Fruit fly (Drosophila melanogaster) whole organism, embryonic: ENCODE data around the gene Dus1.

Source experiments
- Atf-2 ChIP-seq: fragments of 200-800 bp; sonication (Bioruptor generic); optimal IDR thresholded peaks from 2 replicates; lab custom pipeline; 2016; ENCODE audit warnings: missing biosample characterization, missing genetic modification characterization
- CG1024 ChIP-seq: fragments of 200-800 bp; sonication (Bioruptor generic); IDR thresholded peaks from 2 replicates; pipeline ENCODE4 v1.3.6; 2022; ENCODE audit warnings: missing biosample characterization, missing genetic modification characterization
- CG11085 ChIP-seq: fragments of 200-800 bp; sonication (Bioruptor generic); IDR thresholded peaks from 2 replicates; pipeline ENCODE4 v1.3.6; 2022; ENCODE audit warnings: missing biosample characterization, missing genetic modification characterization
- CG12155 ChIP-seq: fragments of 200-800 bp; sonication (Bioruptor generic); optimal IDR thresholded peaks from 3 replicates; lab custom pipeline; 2016; ENCODE audit warnings: missing biosample characterization, missing genetic modification characterization
- CG12659 ChIP-seq: fragments of 200-800 bp; sonication (Bioruptor generic); optimal IDR thresholded peaks from 3 replicates; lab custom pipeline; 2017; ENCODE audit warnings: mild to moderate bottlenecking, missing biosample characterization, missing genetic modification reagents, missing genetic modification characterization
- CG14860 ChIP-seq: fragments of 200-800 bp; sonication (Bioruptor generic); IDR thresholded peaks from 3 replicates; pipeline ENCODE4 v1.3.6; 2022; ENCODE audit warnings: missing biosample characterization, missing genetic modification characterization; ENCODE audit not compliant: partially characterized antibody
- CG1602 ChIP-seq: fragments of 200-800 bp; sonication (Bioruptor generic); optimal IDR thresholded peaks from 3 replicates; lab custom pipeline; 2016; ENCODE audit warnings: missing biosample characterization, missing genetic modification characterization
- CG1832 ChIP-seq: fragments of 200-800 bp; sonication (Bioruptor generic); optimal IDR thresholded peaks from 2 replicates; lab custom pipeline; 2017; ENCODE audit warnings: missing biosample characterization, mild to moderate bottlenecking, missing genetic modification characterization, inconsistent platforms
- CG18619 ChIP-seq: fragments of 200-800 bp; sonication (Bioruptor generic); optimal IDR thresholded peaks from 3 replicates; lab custom pipeline; 2017; ENCODE audit warnings: missing biosample characterization, mild to moderate bottlenecking, missing genetic modification characterization
- CG18764 ChIP-seq: fragments of 200-800 bp; sonication (Bioruptor generic); optimal IDR thresholded peaks from 3 replicates; lab custom pipeline; 2016; ENCODE audit warnings: missing biosample characterization, missing genetic modification characterization
- CG2889 ChIP-seq: fragments of 200-800 bp; sonication (Bioruptor generic); IDR thresholded peaks from 3 replicates; pipeline ENCODE4 v1.3.6; 2022; ENCODE audit warnings: missing biosample characterization, missing genetic modification characterization
- CG31365 ChIP-seq: fragments of 200-800 bp; sonication (Bioruptor generic); optimal IDR thresholded peaks from 2 replicates; lab custom pipeline; 2018; ENCODE audit warnings: missing biosample characterization, mild to moderate bottlenecking, missing genetic modification characterization
- CG32532 ChIP-seq: fragments of 200-800 bp; sonication (Bioruptor generic); IDR thresholded peaks from 2 replicates; pipeline ENCODE4 v1.3.6; 2022; ENCODE audit warnings: missing biosample characterization, missing genetic modification characterization
- CG32772 ChIP-seq: fragments of 200-800 bp; sonication (Bioruptor generic); IDR thresholded peaks from 2 replicates; pipeline ENCODE4 v1.3.6; 2022; ENCODE audit warnings: missing biosample characterization, missing genetic modification characterization
- CG4820 ChIP-seq: fragments of 200-800 bp; sonication (Bioruptor generic); optimal IDR thresholded peaks from 3 replicates; lab custom pipeline; 2016; ENCODE audit warnings: missing biosample characterization, missing genetic modification characterization
- CG5953 ChIP-seq: fragments of 200-800 bp; sonication (Bioruptor generic); IDR thresholded peaks from 2 replicates; pipeline ENCODE4 v1.3.6; 2022; ENCODE audit warnings: missing biosample characterization, missing genetic modification characterization
- CG9437 ChIP-seq: fragments of 200-800 bp; sonication (Bioruptor generic); optimal IDR thresholded peaks from 2 replicates; lab custom pipeline; 2018; ENCODE audit warnings: missing biosample characterization, mild to moderate bottlenecking, missing genetic modification characterization
- CG9609 ChIP-seq: fragments of 200-800 bp; sonication (Bioruptor generic); optimal IDR thresholded peaks from 3 replicates; lab custom pipeline; 2016; ENCODE audit warnings: missing biosample characterization, missing genetic modification characterization
- Doc2 ChIP-seq: fragments of 200-800 bp; sonication (Bioruptor generic); IDR thresholded peaks from 2 replicates; pipeline ENCODE4 v1.3.6; 2022; ENCODE audit warnings: missing biosample characterization, missing genetic modification characterization
- Elba2 ChIP-seq: fragments of 200-800 bp; sonication (Bioruptor generic); optimal IDR thresholded peaks from 3 replicates; lab custom pipeline; 2016; ENCODE audit warnings: missing biosample characterization, missing genetic modification characterization
- HLH3B ChIP-seq: fragments of 200-800 bp; sonication (Bioruptor generic); IDR thresholded peaks from 2 replicates; pipeline ENCODE4 v1.3.6; 2022; ENCODE audit warnings: missing biosample characterization, missing genetic modification characterization
- Med ChIP-seq: fragments of 200-800 bp; sonication (Bioruptor generic); peaks from one replicate; lab custom pipeline; 2016; ENCODE audit warnings: missing biosample characterization, missing genetic modification characterization, mild to moderate bottlenecking, inconsistent platforms, moderate library complexity
- NfI ChIP-seq: fragments of 200-800 bp; sonication (Bioruptor generic); optimal IDR thresholded peaks from 3 replicates; lab custom pipeline; 2018; ENCODE audit warnings: missing biosample characterization, mild to moderate bottlenecking, missing genetic modification characterization, moderate library complexity
- Rx ChIP-seq: fragments of 200-800 bp; sonication (Bioruptor generic); IDR thresholded peaks from 2 replicates; pipeline ENCODE4 v1.3.6; 2022; ENCODE audit warnings: missing biosample characterization, missing genetic modification characterization
- Sox100B ChIP-seq: fragments of 200-800 bp; sonication (Bioruptor generic); optimal IDR thresholded peaks from 3 replicates; lab custom pipeline; 2018; ENCODE audit warnings: missing biosample characterization, mild to moderate bottlenecking, missing genetic modification characterization
- Sry-δ ChIP-seq: fragments of 200-800 bp; sonication (Bioruptor generic); optimal IDR thresholded peaks from 2 replicates; lab custom pipeline; 2016; ENCODE audit warnings: missing biosample characterization, missing genetic modification characterization
- TFAM ChIP-seq: fragments of 200-800 bp; sonication (Bioruptor generic); optimal IDR thresholded peaks from 2 replicates; lab custom pipeline; 2017; ENCODE audit warnings: missing biosample characterization, missing genetic modification characterization, inconsistent platforms
- abd-A ChIP-seq: fragments of 200-800 bp; sonication (Bioruptor generic); optimal IDR thresholded peaks from 3 replicates; lab custom pipeline; 2019; ENCODE audit warnings: missing biosample characterization, mild to moderate bottlenecking, missing genetic modification characterization, moderate library complexity
- bcd ChIP-seq: fragments of 200-800 bp; sonication (Bioruptor generic); optimal IDR thresholded peaks from 2 replicates; lab custom pipeline; 2017; ENCODE audit warnings: missing biosample characterization, mild to moderate bottlenecking, missing genetic modification characterization
- bsh ChIP-seq, 2 experiments: fragments of 200-800 bp; sonication (Bioruptor generic); optimal IDR thresholded peaks; 2 replicates each; lab custom pipeline; 2017 to 2018; ENCODE audit warnings: mild to moderate bottlenecking in 2 of 2, missing biosample characterization in 2 of 2, missing genetic modification characterization in 2 of 2, moderate library complexity in 1 of 2
- chm ChIP-seq: fragments of 200-800 bp; sonication (Bioruptor generic); IDR thresholded peaks from 2 replicates; pipeline ENCODE4 v1.3.6; 2022; ENCODE audit warnings: missing biosample characterization, missing genetic modification characterization
- croc ChIP-seq: fragments of 200-800 bp; sonication (Bioruptor generic); conservative IDR thresholded peaks from 3 replicates; pipeline ENCODE4 v1.3.6; 2022; ENCODE audit warnings: missing biosample characterization, missing genetic modification characterization
- cwo ChIP-seq: fragments of 200-800 bp; sonication (Bioruptor generic); optimal IDR thresholded peaks from 3 replicates; lab custom pipeline; 2017; ENCODE audit warnings: missing biosample characterization, missing genetic modification characterization, mild to moderate bottlenecking, moderate library complexity, missing genetic modification reagents
- dm ChIP-seq: fragments of 200-800 bp; sonication (Bioruptor generic); optimal IDR thresholded peaks from 3 replicates; lab custom pipeline; 2016; ENCODE audit warnings: missing biosample characterization, missing genetic modification characterization
- esg ChIP-seq: fragments of 200-800 bp; sonication (Bioruptor generic); conservative IDR thresholded peaks from 2 replicates; pipeline ENCODE4 v1.3.6; 2022; ENCODE audit warnings: missing biosample characterization, missing genetic modification characterization
- grn ChIP-seq: fragments of 200-800 bp; sonication (Bioruptor generic); optimal IDR thresholded peaks from 3 replicates; lab custom pipeline; 2017; ENCODE audit warnings: missing biosample characterization, missing genetic modification characterization
- hbn ChIP-seq: fragments of 200-800 bp; sonication (Bioruptor generic); IDR thresholded peaks from 2 replicates; pipeline ENCODE4 v1.3.6; 2022; ENCODE audit warnings: missing biosample characterization, missing genetic modification characterization; ENCODE audit not compliant: partially characterized antibody
- ind ChIP-seq: fragments of 200-800 bp; sonication (Bioruptor generic); optimal IDR thresholded peaks from 3 replicates; lab custom pipeline; 2016; ENCODE audit warnings: missing biosample characterization, missing genetic modification characterization
- insv ChIP-seq, 2 experiments: fragments of 200-800 bp; sonication (Bioruptor generic); optimal IDR thresholded peaks; 3 replicates each; lab custom pipeline; 2016 to 2018; ENCODE audit warnings: missing biosample characterization in 2 of 2, missing genetic modification characterization in 2 of 2
- jigr1 ChIP-seq: fragments of 200-800 bp; sonication (Bioruptor generic); IDR thresholded peaks from 3 replicates; pipeline ENCODE4 v1.3.6; 2022; ENCODE audit warnings: missing biosample characterization, missing genetic modification characterization
- klu ChIP-seq: fragments of 200-800 bp; sonication (Bioruptor generic); IDR thresholded peaks from 2 replicates; pipeline ENCODE4 v1.3.6; 2022; ENCODE audit warnings: missing biosample characterization, missing genetic modification characterization
- kni ChIP-seq: fragments of 200-800 bp; sonication (Bioruptor generic); optimal IDR thresholded peaks from 3 replicates; lab custom pipeline; 2017; ENCODE audit warnings: mild to moderate bottlenecking, missing biosample characterization, missing genetic modification reagents, missing genetic modification characterization
- lbe ChIP-seq: fragments of 200-800 bp; sonication (Bioruptor generic); optimal IDR thresholded peaks from 2 replicates; lab custom pipeline; 2016; ENCODE audit warnings: missing biosample characterization, mild to moderate bottlenecking, missing genetic modification characterization
- mld ChIP-seq: fragments of 200-800 bp; sonication (Bioruptor generic); IDR thresholded peaks from 3 replicates; pipeline ENCODE4 v1.3.6; 2022; ENCODE audit warnings: missing biosample characterization, missing genetic modification characterization; ENCODE audit not compliant: partially characterized antibody
- pb ChIP-seq: fragments of 200-800 bp; sonication (Bioruptor generic); optimal IDR thresholded peaks from 3 replicates; lab custom pipeline; 2016; ENCODE audit warnings: missing biosample characterization, missing genetic modification characterization
- pzg ChIP-seq: fragments of 200-800 bp; sonication (Bioruptor generic); optimal IDR thresholded peaks from 3 replicates; lab custom pipeline; 2018; ENCODE audit warnings: missing biosample characterization, mild to moderate bottlenecking, missing genetic modification characterization, moderate library complexity
- salm ChIP-seq: fragments of 200-800 bp; sonication (Bioruptor generic); optimal IDR thresholded peaks from 2 replicates; lab custom pipeline; 2018; ENCODE audit warnings: missing biosample characterization, mild to moderate bottlenecking, missing genetic modification characterization
- slbo ChIP-seq: fragments of 200-800 bp; sonication (Bioruptor generic); IDR thresholded peaks from 2 replicates; pipeline ENCODE4 v1.3.6; 2022; ENCODE audit warnings: missing biosample characterization, missing genetic modification characterization
- slou ChIP-seq: fragments of 200-800 bp; sonication (Bioruptor generic); optimal IDR thresholded peaks from 3 replicates; lab custom pipeline; 2016; ENCODE audit warnings: missing biosample characterization, missing genetic modification characterization
- sr ChIP-seq: fragments of 200-800 bp; sonication (Bioruptor generic); IDR thresholded peaks from 3 replicates; pipeline ENCODE4 v1.3.6; 2022; ENCODE audit warnings: missing biosample characterization, missing genetic modification characterization
- usp ChIP-seq: fragments of >200 bp; optimal IDR thresholded peaks from 2 replicates; lab custom pipeline; 2017; ENCODE audit warnings: missing biosample characterization, missing genetic modification characterization

Dus1 gene

dm6 chr2L:203529-204127 is 67.9 kb downstream of the Dus1 start, which contains the start of gene mRpL10 (continued):
- peak; percentile 45; the same call in 1 of the 2 replicates for TF ChIP-seq slbo
- no peak for TF ChIP-seq Elba2
- TF ChIP-seq CG2889, result no peak
- no peak for TF ChIP-seq CG1832 (GFP tag; lab: Kevin White, UChicago)
- no peak for TF ChIP-seq abd-A (tag; lab: Kevin White, UChicago)
- TF ChIP-seq hbn (GFP tag; lab: Robert Waterston, UW), result peak; percentile 93
- peak; percentile 77 for TF ChIP-seq mld (GFP tag; lab: Robert Waterston, UW)
- no peak for TF ChIP-seq usp (GFP tag; lab: Kevin White, UChicago)
- TF ChIP-seq CG1602 (GFP tag; lab: Kevin White, UChicago), result no peak
- no peak for TF ChIP-seq Doc2 (GFP tag; lab: Robert Waterston, UW)
- no peak for TF ChIP-seq Rx (GFP tag; lab: Robert Waterston, UW)
- peak; percentile 64; the same call in 1 of the 3 replicates for TF ChIP-seq jigr1
- no peak for TF ChIP-seq NfI (GFP tag; lab: Kevin White, UChicago)
- no peak for TF ChIP-seq bsh (GFP tag; optimal IDR thresholded peaks at IDR 0.05; lab: Kevin White, UChicago)
- no peak for TF ChIP-seq croc
- TF ChIP-seq CG9609 (GFP tag; lab: Kevin White, UChicago), result no peak
- no peak for TF ChIP-seq esg (GFP tag; lab: Robert Waterston, UW)
- no peak for TF ChIP-seq Sox100B
- peak; percentile 9; the same call in 1 of the 2 replicates for TF ChIP-seq CG32532
- peak; percentile 29 for TF ChIP-seq slou
- no peak for TF ChIP-seq sr
- TF ChIP-seq CG12155, result peak; percentile 42
- no peak for TF ChIP-seq cwo
- TF ChIP-seq klu (GFP tag; lab: Robert Waterston, UW), result no peak
- TF ChIP-seq Sry-δ, result peak; percentile 72
- peak; percentile 87 for TF ChIP-seq CG14860
- no peak for TF ChIP-seq grn (GFP tag; lab: Kevin White, UChicago)
- peak; percentile 74 for TF ChIP-seq lbe (GFP tag; lab: Kevin White, UChicago)
- no peak for TF ChIP-seq HLH3B
- no peak for TF ChIP-seq salm (tag; lab: Kevin White, UChicago)
- TF ChIP-seq CG5953 (GFP tag; lab: Robert Waterston, UW), result no peak
- 0 out of 2 replicates have a peak, but pooled peaks have one; percentile 36 for TF ChIP-seq CG1024 (GFP tag; lab: Robert Waterston, UW)
- no peak for TF ChIP-seq CG18764
- TF ChIP-seq bcd (GFP tag; lab: Kevin White, UChicago), result no peak
- no peak for TF ChIP-seq pb (GFP tag; lab: Kevin White, UChicago)
- no peak for TF ChIP-seq CG18619 (GFP tag; lab: Kevin White, UChicago)
- TF ChIP-seq Atf-2 (GFP tag; lab: Kevin White, UChicago), result no peak
- TF ChIP-seq CG12659, result peak; percentile 84
- TF ChIP-seq insv (GFP tag; optimal IDR thresholded peaks at IDR 0.05; lab: Kevin White, UChicago), result no peak
- TF ChIP-seq TFAM (GFP tag; lab: Kevin White, UChicago), result no peak
- TF ChIP-seq kni (GFP tag; lab: Kevin White, UChicago), result no peak
- peak; percentile 69 for TF ChIP-seq pzg
- TF ChIP-seq dm (GFP tag; lab: Kevin White, UChicago), result peak; percentile 46
- no peak for TF ChIP-seq CG32772 (GFP tag; lab: Robert Waterston, UW)
- no peak for TF ChIP-seq CG4820 (GFP tag; lab: Kevin White, UChicago)
- no peak for TF ChIP-seq Med (GFP tag; lab: Kevin White, UChicago)
- no peak for TF ChIP-seq CG11085 (GFP tag; lab: Robert Waterston, UW)
- TF ChIP-seq ind (GFP tag; lab: Kevin White, UChicago), result no peak
- TF ChIP-seq CG31365 (tag; lab: Kevin White, UChicago), result no peak
- TF ChIP-seq chm (GFP tag; lab: Robert Waterston, UW), result no peak
- TF ChIP-seq CG9437 (GFP tag; lab: Kevin White, UChicago), result peak; percentile 29
